Worm (Caenorhabditis elegans) whole organism, mixed stage, embryonic: ENCODE measurements around the gene T26H5.8.

Source experiments
- ceh-43 ChIP-seq: fragments of 200-800 bp; sonication (Bioruptor generic); optimal IDR thresholded peaks from 2 replicates; lab custom pipeline; 2018; ENCODE audit warnings: mild to moderate bottlenecking, missing genetic modification characterization, moderate library complexity, missing compliant biosample characterization
- elt-3 ChIP-seq: fragments of 150-350 bp; optimal IDR thresholded peaks from 2 replicates; lab custom pipeline; 2014; ENCODE audit warnings: missing biosample characterization, missing genetic modification characterization
- lsy-2 ChIP-seq: fragments of 150-350 bp; optimal IDR thresholded peaks from 2 replicates; lab custom pipeline; 2014; ENCODE audit warnings: missing biosample characterization, missing genetic modification characterization
- nhr-76 ChIP-seq: sonication (generic microtip); optimal IDR thresholded peaks from 2 replicates; lab custom pipeline; 2017; ENCODE audit warnings: missing biosample characterization, missing genetic modification characterization
- unc-62 ChIP-seq: fragments of 150-350 bp; optimal IDR thresholded peaks from 2 replicates; lab custom pipeline; 2014; ENCODE audit warnings: missing biosample characterization, missing genetic modification reagents, missing genetic modification characterization

- no peak for TF ChIP-seq ceh-43 (GFP tag; lab: Kevin White, UChicago)
- no peak for TF ChIP-seq unc-62 (GFP tag; lab: Kevin White, UChicago)
- no peak for TF ChIP-seq elt-3
- no peak for TF ChIP-seq nhr-76 (tag; lab: Kevin White, UChicago)
- TF ChIP-seq lsy-2 (tag; lab: Kevin White, UChicago) = no peak
Observed at ce11 chrV:15406928-15407327, 25.6 kb downstream of the T26H5.8 start, which contains the start of gene srh-257.
